Worm (Caenorhabditis elegans) whole organism, young adult: ENCODE results near the gene pam-1.

ENCODE experiments used
- C17E4.6 ChIP-seq: fragments of 200-800 bp; sonication (Bioruptor generic); IDR thresholded peaks from 2 replicates; pipeline ENCODE4 v1.3.6; 2022; ENCODE audit warnings: missing genetic modification reagents, missing genetic modification characterization, missing compliant biosample characterization
- F22D6.2 ChIP-seq: sonication (generic microtip); optimal IDR thresholded peaks from 2 replicates; lab custom pipeline; 2016; ENCODE audit warnings: mild to moderate bottlenecking, missing genetic modification characterization, missing compliant biosample characterization
- F33H1.4 ChIP-seq: fragments of 200-800 bp; sonication (Bioruptor generic); IDR thresholded peaks from 2 replicates; pipeline ENCODE4 v1.3.6; 2022; ENCODE audit warnings: missing genetic modification reagents, missing genetic modification characterization, missing compliant biosample characterization
- F39B2.1 ChIP-seq: fragments of 200-800 bp; sonication (Bioruptor generic); IDR thresholded peaks from 2 replicates; pipeline ENCODE4 v1.3.6; 2022; ENCODE audit warnings: missing genetic modification reagents, missing genetic modification characterization, missing compliant biosample characterization
- K12H6.12 ChIP-seq: fragments of 200-800 bp; sonication (Bioruptor generic); optimal IDR thresholded peaks from 2 replicates; lab custom pipeline; 2018; ENCODE audit warnings: mild to moderate bottlenecking, missing genetic modification characterization, missing compliant biosample characterization
- T07F8.4 ChIP-seq: sonication (generic microtip); optimal IDR thresholded peaks from 2 replicates; lab custom pipeline; 2016; ENCODE audit warnings: mild to moderate bottlenecking, missing genetic modification characterization, moderate library complexity, missing compliant biosample characterization
- T26A5.8 ChIP-seq: sonication (generic microtip); optimal IDR thresholded peaks from 2 replicates; lab custom pipeline; 2016; ENCODE audit warnings: missing genetic modification characterization, missing compliant biosample characterization
- Y67H2A.10 ChIP-seq: fragments of 200-800 bp; sonication (Bioruptor generic); conservative IDR thresholded peaks from 2 replicates; pipeline ENCODE4 v1.3.6; 2022; ENCODE audit warnings: missing genetic modification reagents, missing genetic modification characterization, missing compliant biosample characterization
- Y79H2A.3 ChIP-seq: fragments of 200-800 bp; sonication (Bioruptor generic); conservative IDR thresholded peaks from 2 replicates; pipeline ENCODE4 v1.3.6; 2022; ENCODE audit warnings: missing genetic modification reagents, missing genetic modification characterization, missing compliant biosample characterization
- ZK185.1 ChIP-seq: sonication (generic microtip); optimal IDR thresholded peaks from 2 replicates; lab custom pipeline; 2016; ENCODE audit warnings: mild to moderate bottlenecking, missing genetic modification characterization, missing compliant biosample characterization; ENCODE audit not compliant: poor library complexity, severe bottlenecking
- ama-1 ChIP-seq, 3 experiments: fragments of 150-350 bp in 1 of 3; sonication (generic microtip) in 2 of 3; optimal IDR thresholded peaks; 2 replicates each; lab custom pipeline; 2014 to 2018; ENCODE audit warnings: missing biosample characterization in 2 of 3, missing genetic modification characterization in 2 of 3, missing genetic modification reagents in 2 of 3
- aptf-2 ChIP-seq: fragments of 200-800 bp; sonication (Bioruptor generic); conservative IDR thresholded peaks from 2 replicates; pipeline ENCODE4 v1.3.6; 2022; ENCODE audit warnings: missing genetic modification reagents, missing genetic modification characterization, missing compliant biosample characterization
- athp-1 ChIP-seq: sonication (generic microtip); optimal IDR thresholded peaks from 2 replicates; lab custom pipeline; 2017; ENCODE audit warnings: mild to moderate bottlenecking, missing genetic modification characterization, missing compliant biosample characterization
- attf-5 ChIP-seq: fragments of 200-800 bp; sonication (Bioruptor generic); optimal IDR thresholded peaks from 2 replicates; lab custom pipeline; 2018; ENCODE audit warnings: mild to moderate bottlenecking, missing genetic modification characterization, missing compliant biosample characterization
- attf-6 ChIP-seq: fragments of 200-800 bp; sonication (Bioruptor generic); IDR thresholded peaks from 2 replicates; pipeline ENCODE4 v1.3.6; 2022; ENCODE audit warnings: missing genetic modification reagents, missing genetic modification characterization, missing compliant biosample characterization
- bed-2 ChIP-seq: fragments of 200-800 bp; sonication (Bioruptor generic); IDR thresholded peaks from 2 replicates; pipeline ENCODE4 v1.3.6; 2022; ENCODE audit warnings: missing genetic modification reagents, missing genetic modification characterization, missing compliant biosample characterization
- cebp-1 ChIP-seq, 2 experiments: fragments of 200-800 bp in 1 of 2; sonication (Bioruptor generic) in 1 of 2; sonication (generic microtip) in 1 of 2; IDR thresholded peaks in 1 of 2; optimal IDR thresholded peaks in 1 of 2; 2 replicates each; pipeline versions ENCODE4 v1.3.6 to Lab custom; 2017 to 2022; ENCODE audit warnings: missing compliant biosample characterization in 2 of 2, missing genetic modification characterization in 2 of 2, mild to moderate bottlenecking in 1 of 2, missing genetic modification reagents in 1 of 2, moderate library complexity in 1 of 2
- cebp-2 ChIP-seq: fragments of 200-800 bp; sonication (Bioruptor generic); IDR thresholded peaks from 2 replicates; pipeline ENCODE4 v1.3.6; 2022; ENCODE audit warnings: missing genetic modification characterization, missing compliant biosample characterization
- ceh-27 ChIP-seq: fragments of 200-800 bp; sonication (Bioruptor generic); optimal IDR thresholded peaks from 2 replicates; lab custom pipeline; 2018; ENCODE audit warnings: mild to moderate bottlenecking, missing genetic modification characterization, moderate library complexity, missing compliant biosample characterization
- ceh-40 ChIP-seq: fragments of 200-800 bp; sonication (Bioruptor generic); IDR thresholded peaks from 2 replicates; pipeline ENCODE4 v1.3.6; 2022; ENCODE audit warnings: missing genetic modification characterization, missing compliant biosample characterization
- chd-7 ChIP-seq: sonication (generic microtip); optimal IDR thresholded peaks from 2 replicates; lab custom pipeline; 2016; ENCODE audit warnings: mild to moderate bottlenecking, missing genetic modification characterization, moderate library complexity, missing compliant biosample characterization
- dpl-1 ChIP-seq: fragments of 150-350 bp; optimal IDR thresholded peaks from 2 replicates; lab custom pipeline; 2014; ENCODE audit warnings: missing biosample characterization, missing genetic modification reagents, missing genetic modification characterization
- egl-18 ChIP-seq: fragments of 200-800 bp; sonication (Bioruptor generic); IDR thresholded peaks from 2 replicates; pipeline ENCODE4 v1.3.6; 2022; ENCODE audit warnings: missing genetic modification reagents, missing genetic modification characterization, missing compliant biosample characterization
- ets-4 ChIP-seq: fragments of 200-800 bp; sonication (Bioruptor generic); optimal IDR thresholded peaks from 2 replicates; lab custom pipeline; 2018; ENCODE audit warnings: mild to moderate bottlenecking, missing genetic modification characterization, missing compliant biosample characterization
- gei-17 ChIP-seq: fragments of 200-800 bp; sonication (Bioruptor generic); optimal IDR thresholded peaks from 2 replicates; lab custom pipeline; 2018; ENCODE audit warnings: mild to moderate bottlenecking, missing genetic modification characterization, missing compliant biosample characterization
- him-1 ChIP-seq: sonication (generic microtip); optimal IDR thresholded peaks from 2 replicates; lab custom pipeline; 2016; ENCODE audit warnings: missing genotype, missing genetic modification reagents, missing genetic modification characterization, missing compliant biosample characterization
- hmg-20 ChIP-seq: fragments of 200-800 bp; sonication (Bioruptor generic); IDR thresholded peaks from 2 replicates; pipeline ENCODE4 v1.3.6; 2022; ENCODE audit warnings: missing genetic modification reagents, missing genetic modification characterization, missing compliant biosample characterization
- hrde-1 ChIP-seq: sonication (generic microtip); optimal IDR thresholded peaks from 2 replicates; lab custom pipeline; 2016; ENCODE audit warnings: missing genetic modification characterization, mild to moderate bottlenecking, missing compliant biosample characterization, moderate library complexity, missing genotype, missing genetic modification reagents, borderline replicate concordance
- hsf-1 ChIP-seq: fragments of 200-800 bp; sonication (Bioruptor generic); IDR thresholded peaks from 2 replicates; pipeline ENCODE4 v1.3.6; 2022; ENCODE audit warnings: missing genetic modification reagents, missing genetic modification characterization, missing compliant biosample characterization
- lin-26 ChIP-seq: fragments of 200-800 bp; sonication (Bioruptor generic); IDR thresholded peaks from 2 replicates; pipeline ENCODE4 v1.3.6; 2022; ENCODE audit warnings: missing genetic modification reagents, missing genetic modification characterization, missing compliant biosample characterization
- lin-40 ChIP-seq: sonication (generic microtip); optimal IDR thresholded peaks from 2 replicates; lab custom pipeline; 2016; ENCODE audit warnings: missing genetic modification characterization, mild to moderate bottlenecking, missing compliant biosample characterization, missing genotype, missing genetic modification reagents
- madf-3 ChIP-seq: fragments of 200-800 bp; sonication (Bioruptor generic); IDR thresholded peaks from 2 replicates; pipeline ENCODE4 v1.3.6; 2022; ENCODE audit warnings: missing genetic modification reagents, missing genetic modification characterization, missing compliant biosample characterization
- mel-28 ChIP-seq: sonication (generic microtip); optimal IDR thresholded peaks from 2 replicates; lab custom pipeline; 2016; ENCODE audit warnings: borderline replicate concordance, mild to moderate bottlenecking, missing genetic modification characterization, missing compliant biosample characterization
- nfya-1 ChIP-seq: sonication (generic microtip); optimal IDR thresholded peaks from 2 replicates; lab custom pipeline; 2017; ENCODE audit warnings: antibody characterized with exemption, missing compliant biosample characterization, missing genetic modification characterization, borderline replicate concordance; ENCODE audit not compliant: insufficient read depth
- nhr-80 ChIP-seq: sonication (generic microtip); optimal IDR thresholded peaks from 2 replicates; lab custom pipeline; 2016; ENCODE audit warnings: missing genetic modification characterization, missing compliant biosample characterization
- rcor-1 ChIP-seq: fragments of 200-800 bp; sonication (Bioruptor generic); IDR thresholded peaks from 2 replicates; pipeline ENCODE4 v1.3.6; 2022; ENCODE audit warnings: missing genetic modification reagents, missing genetic modification characterization, missing compliant biosample characterization
- rec-8 ChIP-seq, 2 experiments: sonication (generic microtip); optimal IDR thresholded peaks; 2 replicates each; lab custom pipeline; 2016; ENCODE audit warnings: mild to moderate bottlenecking in 2 of 2, missing genetic modification characterization in 2 of 2, missing genetic modification reagents in 2 of 2, missing genotype in 2 of 2, missing biosample characterization in 1 of 2, missing compliant biosample characterization in 1 of 2, moderate library complexity in 1 of 2
- repo-1 ChIP-seq: sonication (generic microtip); optimal IDR thresholded peaks from 2 replicates; lab custom pipeline; 2017; ENCODE audit warnings: mild to moderate bottlenecking, missing genetic modification characterization, missing compliant biosample characterization
- sdz-38 ChIP-seq: sonication (generic microtip); optimal IDR thresholded peaks from 2 replicates; lab custom pipeline; 2016; ENCODE audit warnings: missing genotype, missing genetic modification characterization, missing compliant biosample characterization
- snpc-1.3 ChIP-seq: sonication (generic microtip); optimal IDR thresholded peaks from 2 replicates; lab custom pipeline; 2017; ENCODE audit warnings: missing genetic modification characterization, mild to moderate bottlenecking, missing compliant biosample characterization, antibody characterized with exemption, moderate library complexity, missing genotype, missing genetic modification reagents; ENCODE audit not compliant: insufficient read depth
- snpc-4 ChIP-seq, 5 experiments: fragments of 150-350 bp in 1 of 5; sonication (generic microtip) in 4 of 5; optimal IDR thresholded peaks; 2 replicates each; lab custom pipeline; 2014 to 2018; ENCODE audit warnings: missing genetic modification characterization in 5 of 5, missing biosample characterization in 3 of 5, antibody characterized with exemption in 2 of 5, mild to moderate bottlenecking in 2 of 5, missing compliant biosample characterization in 2 of 5, missing genotype in 2 of 5, moderate library complexity in 2 of 5, missing genetic modification reagents in 1 of 5
- tlf-1 ChIP-seq: fragments of 200-800 bp; sonication (Bioruptor generic); optimal IDR thresholded peaks from 2 replicates; lab custom pipeline; 2018; ENCODE audit warnings: mild to moderate bottlenecking, missing genetic modification characterization, missing compliant biosample characterization
- unc-130 ChIP-seq: sonication (generic microtip); optimal IDR thresholded peaks from 2 replicates; lab custom pipeline; 2016; ENCODE audit warnings: missing genetic modification reagents, missing genetic modification characterization, missing compliant biosample characterization
- zfh-2 ChIP-seq: fragments of 200-800 bp; sonication (Bioruptor generic); conservative IDR thresholded peaks from 2 replicates; pipeline ENCODE4 v1.3.6; 2022; ENCODE audit warnings: missing genetic modification reagents, missing genetic modification characterization, missing compliant biosample characterization
- ztf-28 ChIP-seq: fragments of 200-800 bp; sonication (Bioruptor generic); IDR thresholded peaks from 2 replicates; pipeline ENCODE4 v1.3.6; 2022; ENCODE audit warnings: missing genetic modification reagents, missing genetic modification characterization, missing compliant biosample characterization

Gene pam-1

DNA sequence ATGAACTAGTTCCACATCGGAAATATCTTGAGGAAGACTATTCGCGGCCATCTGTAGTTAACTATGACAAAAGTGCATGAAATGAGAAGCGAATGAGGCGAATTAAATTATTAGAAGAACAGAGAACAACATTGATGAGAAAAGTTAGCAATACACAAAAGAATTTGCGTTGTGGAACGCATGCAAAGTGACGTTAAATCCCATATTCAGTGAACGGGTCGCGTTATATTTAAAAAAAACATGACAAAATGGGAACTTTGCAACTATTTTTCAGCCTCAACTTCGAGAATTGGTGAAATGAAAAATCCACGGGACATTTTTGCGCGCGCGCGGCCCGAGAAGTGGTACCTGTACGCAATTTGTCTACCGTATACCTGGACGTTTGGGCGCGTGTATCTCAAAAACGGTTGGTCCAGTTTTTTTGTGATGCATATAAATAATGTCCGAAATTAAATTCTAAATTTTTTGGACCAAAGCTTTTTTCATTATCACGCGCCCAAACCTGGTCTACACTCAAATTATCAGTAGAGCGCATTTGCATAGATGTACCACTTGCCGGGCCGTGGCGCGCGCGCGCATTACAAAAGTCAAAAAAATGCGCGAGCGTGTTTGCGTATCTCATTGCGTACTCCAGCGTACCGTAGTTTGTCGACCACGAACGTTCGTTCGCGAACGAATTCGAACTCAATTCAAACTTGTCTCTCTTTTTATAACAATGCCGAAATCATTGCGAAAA, 2.6 kb downstream of the pam-1 start, which contains the start of the genes cdd-2 and oef-1 (continued):
- TF ChIP-seq rcor-1 (peak; percentile 84), attf-6 (GFP tag; lab: Robert Waterston, UW) (peak; percentile 86), nfya-1 (tag; lab: Kevin White, UChicago) (no peak), Y67H2A.10 (peak; percentile 56; the same call in 1 of the 2 replicates), snpc-4 (GFP tag; optimal IDR thresholded peaks at IDR 0.05; lab: Kevin White, UChicago) (no peak), snpc-4 (tag; optimal IDR thresholded peaks at IDR 0.05; lab: Kevin White, UChicago) (peak in 3 of 4 experiments; percentile 18 to 61 (median 48)), gei-17 (GFP tag; lab: Kevin White, UChicago) (no peak), Y79H2A.3 (GFP tag; lab: Robert Waterston, UW) (peak; percentile 94), unc-130 (GFP tag; lab: Kevin White, UChicago) (peak; percentile 44), T26A5.8 (tag; lab: Kevin White, UChicago) (no peak), lin-26 (GFP tag; lab: Robert Waterston, UW) (peak; percentile 73; the same call in 1 of the 2 replicates), rec-8 (tag; optimal IDR thresholded peaks at IDR 0.05; lab: Kevin White, UChicago) (no peak), ets-4 (no peak), C17E4.6 (GFP tag; lab: Robert Waterston, UW) (peak; percentile 78; the same call in 1 of the 2 replicates), snpc-1.3 (no peak), chd-7 (tag; lab: Kevin White, UChicago) (no peak), nhr-80 (tag; lab: Kevin White, UChicago) (no peak), K12H6.12 (tag; lab: Kevin White, UChicago) (no peak), hrde-1 (tag; lab: Kevin White, UChicago) (peak; percentile 10), sdz-38 (no peak), egl-18 (GFP tag; lab: Robert Waterston, UW) (no peak), cebp-1 (GFP tag; IDR thresholded peaks at IDR 0.05; lab: Robert Waterston, UW) (no peak), cebp-1 (tag; optimal IDR thresholded peaks at IDR 0.05; lab: Kevin White, UChicago) (no peak), ama-1 (optimal IDR thresholded peaks at IDR 0.05; lab: Kevin White, UChicago) (no peak), ama-1 (GFP tag; optimal IDR thresholded peaks at IDR 0.05; lab: Kevin White, UChicago) (no peak), mel-28 (no peak), ceh-40 (GFP tag; lab: Robert Waterston, UW) (no peak), him-1 (tag; lab: Kevin White, UChicago) (peak; percentile 31), zfh-2 (GFP tag; lab: Robert Waterston, UW) (no peak), hmg-20 (GFP tag; lab: Robert Waterston, UW) (no peak), F33H1.4 (GFP tag; lab: Robert Waterston, UW) (peak; percentile 85), attf-5 (GFP tag; lab: Kevin White, UChicago) (no peak), cebp-2 (GFP tag; lab: Robert Waterston, UW) (0 out of 2 replicates have a peak, but pooled peaks have one; percentile 16), repo-1 (tag; lab: Kevin White, UChicago) (no peak), ztf-28 (peak; percentile 96), ZK185.1 (no peak), madf-3 (peak; percentile 96), aptf-2 (peak; percentile 44; the same call in 1 of the 2 replicates), F22D6.2 (no peak), hsf-1 (peak; percentile 87), tlf-1 (peak; percentile 85), F39B2.1 (GFP tag; lab: Robert Waterston, UW) (no peak), bed-2 (GFP tag; lab: Robert Waterston, UW) (no peak), ceh-27 (GFP tag; lab: Kevin White, UChicago) (no peak), dpl-1 (peak; percentile 65), athp-1 (peak; percentile 76), lin-40 (tag; lab: Kevin White, UChicago) (no peak), T07F8.4 (no peak)
